Fruit fly (Drosophila melanogaster) whole organism, embryonic: ENCODE measurements around the gene CG43850.

Experiments
- CG10366 ChIP-seq: fragments of 200-800 bp; sonication (Bioruptor generic); IDR thresholded peaks from 2 replicates; pipeline ENCODE4 v1.3.6; 2022; ENCODE audit warnings: missing biosample characterization, missing genetic modification characterization
- CG10654 ChIP-seq: fragments of 200-800 bp; sonication (Bioruptor generic); optimal IDR thresholded peaks from 2 replicates; lab custom pipeline; 2016; ENCODE audit warnings: missing biosample characterization, missing genetic modification characterization
- CG11398 ChIP-seq: fragments of 200-800 bp; sonication (Bioruptor generic); optimal IDR thresholded peaks from 2 replicates; lab custom pipeline; 2016; ENCODE audit warnings: missing biosample characterization, missing genetic modification characterization
- CG12219 ChIP-seq: fragments of 200-800 bp; sonication (Bioruptor generic); optimal IDR thresholded peaks from 3 replicates; lab custom pipeline; 2018; ENCODE audit warnings: missing biosample characterization, mild to moderate bottlenecking, missing genetic modification characterization
- CG13624 ChIP-seq: fragments of 200-800 bp; sonication (Bioruptor generic); optimal IDR thresholded peaks from 2 replicates; lab custom pipeline; 2016; ENCODE audit warnings: missing biosample characterization, missing genetic modification characterization
- CG1647 ChIP-seq: fragments of 200-800 bp; sonication (Bioruptor generic); optimal IDR thresholded peaks from 3 replicates; lab custom pipeline; 2016; ENCODE audit warnings: missing biosample characterization, missing genetic modification characterization
- CG16863 ChIP-seq: fragments of 200-800 bp; sonication (Bioruptor generic); optimal IDR thresholded peaks from 3 replicates; lab custom pipeline; 2016; ENCODE audit warnings: missing biosample characterization, missing genetic modification characterization
- CG17802 ChIP-seq: fragments of 200-800 bp; sonication (Bioruptor generic); optimal IDR thresholded peaks from 2 replicates; lab custom pipeline; 2018; ENCODE audit warnings: missing biosample characterization, mild to moderate bottlenecking, missing genetic modification characterization, moderate library complexity
- CG18011 ChIP-seq: fragments of 200-800 bp; sonication (Bioruptor generic); optimal IDR thresholded peaks from 2 replicates; lab custom pipeline; 2017; ENCODE audit warnings: missing biosample characterization, missing genetic modification characterization, mild to moderate bottlenecking, moderate library complexity, missing genotype
- CG2202 ChIP-seq: fragments of 200-800 bp; sonication (Bioruptor generic); optimal IDR thresholded peaks from 2 replicates; lab custom pipeline; 2018; ENCODE audit warnings: missing biosample characterization, mild to moderate bottlenecking, missing genetic modification characterization
- CG32532 ChIP-seq: fragments of 200-800 bp; sonication (Bioruptor generic); IDR thresholded peaks from 2 replicates; pipeline ENCODE4 v1.3.6; 2022; ENCODE audit warnings: missing biosample characterization, missing genetic modification characterization
- CG4360 ChIP-seq: fragments of 200-800 bp; sonication (Bioruptor generic); IDR thresholded peaks from 2 replicates; pipeline ENCODE4 v1.3.6; 2022; ENCODE audit warnings: missing biosample characterization, missing genetic modification characterization
- CG6683 ChIP-seq: fragments of 200-800 bp; sonication (Bioruptor generic); optimal IDR thresholded peaks from 2 replicates; lab custom pipeline; 2017; ENCODE audit warnings: missing biosample characterization, mild to moderate bottlenecking, missing genetic modification characterization, missing genetic modification reagents
- CG6813 ChIP-seq: fragments of 200-800 bp; sonication (Bioruptor generic); optimal IDR thresholded peaks from 2 replicates; lab custom pipeline; 2017; ENCODE audit warnings: missing biosample characterization, missing genetic modification characterization, mild to moderate bottlenecking, moderate library complexity, missing genetic modification reagents
- CG7372 ChIP-seq: fragments of 200-800 bp; sonication (Bioruptor generic); IDR thresholded peaks from 2 replicates; pipeline ENCODE4 v1.3.6; 2022; ENCODE audit warnings: missing biosample characterization, missing genetic modification characterization
- CG7839 ChIP-seq: fragments of 200-800 bp; sonication (Bioruptor generic); optimal IDR thresholded peaks from 3 replicates; lab custom pipeline; 2018; ENCODE audit warnings: missing biosample characterization, mild to moderate bottlenecking, missing genetic modification characterization, moderate library complexity
- D19B ChIP-seq: fragments of 200-800 bp; sonication (Bioruptor generic); optimal IDR thresholded peaks from 2 replicates; lab custom pipeline; 2017; ENCODE audit warnings: missing biosample characterization, mild to moderate bottlenecking, missing genetic modification characterization
- ERR ChIP-seq: fragments of 200-800 bp; sonication (Bioruptor generic); optimal IDR thresholded peaks from 2 replicates; lab custom pipeline; 2016; ENCODE audit warnings: missing biosample characterization, missing genetic modification characterization
- Elba2 ChIP-seq: fragments of 200-800 bp; sonication (Bioruptor generic); optimal IDR thresholded peaks from 3 replicates; lab custom pipeline; 2016; ENCODE audit warnings: missing biosample characterization, missing genetic modification characterization
- Fer1 ChIP-seq: fragments of 200-800 bp; sonication (Bioruptor generic); optimal IDR thresholded peaks from 2 replicates; lab custom pipeline; 2017; ENCODE audit warnings: missing biosample characterization, mild to moderate bottlenecking, missing genetic modification characterization
- HLH4C ChIP-seq: fragments of 200-800 bp; sonication (Bioruptor generic); IDR thresholded peaks from 3 replicates; pipeline ENCODE4 v1.3.6; 2022; ENCODE audit warnings: missing biosample characterization, missing genetic modification characterization; ENCODE audit not compliant: partially characterized antibody
- HmgD ChIP-seq: fragments of 200-800 bp; sonication (Bioruptor generic); optimal IDR thresholded peaks from 3 replicates; lab custom pipeline; 2016; ENCODE audit warnings: missing biosample characterization, missing genetic modification characterization
- Lim3 ChIP-seq: fragments of 200-800 bp; sonication (Bioruptor generic); IDR thresholded peaks from 2 replicates; pipeline ENCODE4 v1.3.6; 2022; ENCODE audit warnings: missing biosample characterization, missing genetic modification characterization
- MESR4 ChIP-seq: fragments of 200-800 bp; sonication (Bioruptor generic); optimal IDR thresholded peaks from 2 replicates; lab custom pipeline; 2018; ENCODE audit warnings: missing biosample characterization, mild to moderate bottlenecking, missing genetic modification characterization, moderate library complexity
- Mad ChIP-seq: fragments of 200-800 bp; sonication (Bioruptor generic); optimal IDR thresholded peaks from 2 replicates; lab custom pipeline; 2016; ENCODE audit warnings: missing biosample characterization, missing genetic modification characterization
- Med ChIP-seq: fragments of 200-800 bp; sonication (Bioruptor generic); peaks from one replicate; lab custom pipeline; 2016; ENCODE audit warnings: missing biosample characterization, missing genetic modification characterization, mild to moderate bottlenecking, inconsistent platforms, moderate library complexity
- NFAT ChIP-seq: fragments of 200-800 bp; sonication (Bioruptor generic); IDR thresholded peaks from 2 replicates; pipeline ENCODE4 v1.3.6; 2022; ENCODE audit warnings: missing biosample characterization, missing genetic modification characterization
- NfI ChIP-seq: fragments of 200-800 bp; sonication (Bioruptor generic); optimal IDR thresholded peaks from 3 replicates; lab custom pipeline; 2018; ENCODE audit warnings: missing biosample characterization, mild to moderate bottlenecking, missing genetic modification characterization, moderate library complexity
- Side ChIP-seq: fragments of 200-800 bp; sonication (Bioruptor generic); optimal IDR thresholded peaks from 2 replicates; lab custom pipeline; 2016; ENCODE audit warnings: missing biosample characterization, missing genetic modification characterization
- Sox102F ChIP-seq: fragments of 200-800 bp; sonication (Bioruptor generic); optimal IDR thresholded peaks from 2 replicates; lab custom pipeline; 2018; ENCODE audit warnings: missing biosample characterization, mild to moderate bottlenecking, missing genetic modification characterization, moderate library complexity
- ara ChIP-seq: fragments of 200-800 bp; sonication (Bioruptor generic); IDR thresholded peaks from 2 replicates; pipeline ENCODE4 v1.3.6; 2022; ENCODE audit warnings: missing biosample characterization, missing genetic modification characterization
- ase ChIP-seq: fragments of 200-800 bp; sonication (Bioruptor generic); IDR thresholded peaks from 3 replicates; pipeline ENCODE4 v1.3.6; 2022; ENCODE audit warnings: missing biosample characterization, missing genetic modification characterization
- ato ChIP-seq: fragments of 200-800 bp; sonication (Bioruptor generic); IDR thresholded peaks from 2 replicates; pipeline ENCODE4 v1.3.6; 2022; ENCODE audit warnings: missing biosample characterization, missing genetic modification characterization; ENCODE audit not compliant: partially characterized antibody
- chinmo ChIP-seq: fragments of 200-800 bp; sonication (Bioruptor generic); IDR thresholded peaks from 4 replicates; pipeline ENCODE4 v1.3.6; 2022; ENCODE audit warnings: missing biosample characterization, missing genetic modification characterization; ENCODE audit not compliant: partially characterized antibody
- corto ChIP-seq: fragments of 200-800 bp; sonication (Bioruptor generic); optimal IDR thresholded peaks from 2 replicates; lab custom pipeline; 2016; ENCODE audit warnings: missing biosample characterization, mild to moderate bottlenecking, missing genetic modification characterization, moderate library complexity
- dmrt99B ChIP-seq: fragments of 200-800 bp; sonication (Bioruptor generic); optimal IDR thresholded peaks from 2 replicates; lab custom pipeline; 2018; ENCODE audit warnings: missing biosample characterization, mild to moderate bottlenecking, missing genetic modification characterization, moderate library complexity
- fd96Cb ChIP-seq: fragments of 200-800 bp; sonication (Bioruptor generic); optimal IDR thresholded peaks from 2 replicates; lab custom pipeline; 2018; ENCODE audit warnings: missing biosample characterization, mild to moderate bottlenecking, missing genetic modification characterization, moderate library complexity
- gce ChIP-seq: fragments of 200-800 bp; sonication (Bioruptor generic); IDR thresholded peaks from 3 replicates; pipeline ENCODE4 v1.3.6; 2022; ENCODE audit warnings: missing biosample characterization, missing genetic modification characterization
- grau ChIP-seq: fragments of 200-800 bp; optimal IDR thresholded peaks from 3 replicates; lab custom pipeline; 2019; ENCODE audit warnings: missing biosample characterization, mild to moderate bottlenecking, missing genetic modification characterization, moderate library complexity
- hbn ChIP-seq: fragments of 200-800 bp; sonication (Bioruptor generic); IDR thresholded peaks from 2 replicates; pipeline ENCODE4 v1.3.6; 2022; ENCODE audit warnings: missing biosample characterization, missing genetic modification characterization; ENCODE audit not compliant: partially characterized antibody
- lmd ChIP-seq: fragments of 200-800 bp; sonication (Bioruptor generic); IDR thresholded peaks from 2 replicates; pipeline ENCODE4 v1.3.6; 2022; ENCODE audit warnings: missing biosample characterization, missing genetic modification characterization
- p53 ChIP-seq: fragments of 200-800 bp; sonication (Bioruptor generic); optimal IDR thresholded peaks from 2 replicates; lab custom pipeline; 2016; ENCODE audit warnings: missing biosample characterization, missing genetic modification characterization
- sob ChIP-seq: fragments of 200-800 bp; sonication (Bioruptor generic); IDR thresholded peaks from 2 replicates; pipeline ENCODE4 v1.3.6; 2022; ENCODE audit warnings: missing biosample characterization, missing genetic modification characterization
- sr ChIP-seq: fragments of 200-800 bp; sonication (Bioruptor generic); IDR thresholded peaks from 3 replicates; pipeline ENCODE4 v1.3.6; 2022; ENCODE audit warnings: missing biosample characterization, missing genetic modification characterization
- tap ChIP-seq: fragments of 200-800 bp; optimal IDR thresholded peaks from 3 replicates; lab custom pipeline; 2019; ENCODE audit warnings: missing biosample characterization, mild to moderate bottlenecking, missing genetic modification characterization, moderate library complexity
- trem ChIP-seq: fragments of 200-800 bp; optimal IDR thresholded peaks from 3 replicates; lab custom pipeline; 2019; ENCODE audit warnings: missing biosample characterization, mild to moderate bottlenecking, missing genetic modification characterization, moderate library complexity
- z ChIP-seq: fragments of 200-800 bp; sonication (Bioruptor generic); IDR thresholded peaks from 3 replicates; pipeline ENCODE4 v1.3.6; 2022; ENCODE audit warnings: missing biosample characterization, missing genetic modification characterization
- zen ChIP-seq: fragments of 200-800 bp; sonication (Bioruptor generic); optimal IDR thresholded peaks from 3 replicates; lab custom pipeline; 2018; ENCODE audit warnings: missing biosample characterization, mild to moderate bottlenecking, missing genetic modification characterization, moderate library complexity
- zen2 ChIP-seq: fragments of 200-800 bp; sonication (Bioruptor generic); IDR thresholded peaks from 3 replicates; pipeline ENCODE4 v1.3.6; 2022; ENCODE audit warnings: missing biosample characterization, missing genetic modification characterization; ENCODE audit not compliant: partially characterized antibody
- zfh2 ChIP-seq: fragments of 200-800 bp; sonication (Bioruptor generic); optimal IDR thresholded peaks from 2 replicates; lab custom pipeline; 2016; ENCODE audit warnings: missing biosample characterization, missing genetic modification characterization

The CG43850 gene

DNA sequence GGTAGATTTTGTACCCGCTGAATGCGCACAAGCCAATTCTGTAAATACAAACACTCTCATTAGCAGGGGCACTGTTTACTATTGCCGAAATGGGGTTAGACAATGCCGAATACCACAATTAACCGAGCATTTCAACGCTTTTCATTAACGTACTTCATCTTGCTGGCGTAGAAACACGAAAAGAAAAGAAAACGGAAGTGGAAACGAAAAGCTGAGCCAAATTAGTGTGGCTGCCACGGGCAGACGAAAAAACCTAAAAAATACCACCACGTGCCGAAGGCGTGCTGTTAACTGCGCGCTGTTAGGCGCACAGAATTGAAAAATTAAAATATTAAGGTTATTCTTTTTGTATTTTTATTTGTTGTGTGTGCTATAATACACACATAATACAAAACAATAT is 20.3 kb upstream of the CG43850 start, which contains the start of gene RpL24 (continued):
- TF ChIP-seq zen (tag; lab: Kevin White, UChicago) (peak; percentile 77), CG17802 (tag; lab: Kevin White, UChicago) (peak; percentile 82), ase (GFP tag; lab: Robert Waterston, UW) (peak; percentile 76; the same call in 2 of the 3 replicates), HLH4C (no peak), CG7839 (tag; lab: Kevin White, UChicago) (peak; percentile 86), HmgD (GFP tag; lab: Kevin White, UChicago) (peak; percentile 50), grau (tag; lab: Kevin White, UChicago) (peak; percentile 81), Fer1 (GFP tag; lab: Kevin White, UChicago) (peak; percentile 97), CG4360 (GFP tag; lab: Robert Waterston, UW) (peak; percentile 46), z (GFP tag; lab: Robert Waterston, UW) (peak; percentile 71), CG1647 (GFP tag; lab: Kevin White, UChicago) (peak; percentile 77), ERR (peak; percentile 71), CG6813 (GFP tag; lab: Kevin White, UChicago) (peak; percentile 97), CG7372 (peak; percentile 64; the same call in 1 of the 2 replicates), CG11398 (GFP tag; lab: Kevin White, UChicago) (peak; percentile 93), hbn (GFP tag; lab: Robert Waterston, UW) (no peak), CG18011 (GFP tag; lab: Kevin White, UChicago) (peak; percentile 83), gce (GFP tag; lab: Robert Waterston, UW) (peak; percentile 96), Side (GFP tag; lab: Kevin White, UChicago) (peak; percentile 93), tap (peak; percentile 77), D19B (GFP tag; lab: Kevin White, UChicago) (peak; percentile 80), ara (GFP tag; lab: Robert Waterston, UW) (peak; percentile 71; the same call in 1 of the 2 replicates), MESR4 (GFP tag; lab: Kevin White, UChicago) (peak; percentile 100), zfh2 (GFP tag; lab: Kevin White, UChicago) (peak; percentile 69), trem (tag; lab: Kevin White, UChicago) (peak; percentile 80), NfI (GFP tag; lab: Kevin White, UChicago) (peak; percentile 96), ato (GFP tag; lab: Robert Waterston, UW) (peak; percentile 36; the same call in 1 of the 2 replicates), dmrt99B (peak; percentile 80), CG10654 (GFP tag; lab: Kevin White, UChicago) (peak; percentile 88), CG12219 (GFP tag; lab: Kevin White, UChicago) (peak; percentile 92), Lim3 (GFP tag; lab: Robert Waterston, UW) (no peak), CG16863 (GFP tag; lab: Kevin White, UChicago) (peak; percentile 81), p53 (GFP tag; lab: Kevin White, UChicago) (peak; percentile 88), chinmo (GFP tag; lab: Robert Waterston, UW) (no peak), CG2202 (tag; lab: Kevin White, UChicago) (peak; percentile 89), sr (GFP tag; lab: Robert Waterston, UW) (peak; percentile 93), zen2 (GFP tag; lab: Robert Waterston, UW) (no peak; the same call in 2 of the 3 replicates), CG13624 (GFP tag; lab: Kevin White, UChicago) (peak; percentile 92), CG32532 (GFP tag; lab: Robert Waterston, UW) (peak; percentile 94), NFAT (peak; percentile 91), Sox102F (peak; percentile 70), Med (GFP tag; lab: Kevin White, UChicago) (peak; percentile 99), corto (GFP tag; lab: Kevin White, UChicago) (no peak), CG6683 (GFP tag; lab: Kevin White, UChicago) (peak; percentile 90), Elba2 (GFP tag; lab: Kevin White, UChicago) (no peak), Mad (peak; percentile 92), sob (GFP tag; lab: Robert Waterston, UW) (peak; percentile 92), fd96Cb (tag; lab: Kevin White, UChicago) (peak; percentile 50), lmd (GFP tag; lab: Robert Waterston, UW) (peak; percentile 57; the same call in 1 of the 2 replicates), CG10366 (GFP tag; lab: Robert Waterston, UW) (peak; percentile 78)
